Worm (Caenorhabditis elegans): ENCODE data around the gene C54F6.5.

- no peak for TF ChIP-seq tra-4 (tag; optimal IDR thresholded peaks at IDR 0.05)
- no peak for TF ChIP-seq sea-1 (GFP tag; conservative IDR thresholded peaks at IDR 0.05)
- TF ChIP-seq ceh-36 (tag; optimal IDR thresholded peaks at IDR 0.05) = no peak
- no peak for TF ChIP-seq ceh-13 (GFP tag; optimal IDR thresholded peaks at IDR 0.05)
- TF ChIP-seq ama-1 (optimal IDR thresholded peaks at IDR 0.05) = no peak
- no peak for TF ChIP-seq hmbx-1 (tag; optimal IDR thresholded peaks at IDR 0.05)
- no peak for TF ChIP-seq pes-1 (GFP tag; IDR thresholded peaks at IDR 0.05)
- no peak for TF ChIP-seq hmg-4 (GFP tag; optimal IDR thresholded peaks at IDR 0.05)
- TF ChIP-seq F13C5.2 (tag; optimal IDR thresholded peaks at IDR 0.05) = no peak
- TF ChIP-seq tbx-11 (GFP tag; IDR thresholded peaks at IDR 0.05) = no peak
Observed at ce11 chrV:7538018-7538417, 9.1 kb downstream of the C54F6.5 start, which contains the start of gene C54F6.12.
